Fruit fly (Drosophila melanogaster) whole organism, wandering third instar larva: ENCODE data around the gene CG3106.

Experiments
- Myc ChIP-seq: fragments of >200 bp; optimal IDR thresholded peaks from 2 replicates; lab custom pipeline; 2017
- OdsH ChIP-seq: fragments of 200-800 bp; sonication (Bioruptor generic); optimal IDR thresholded peaks from 2 replicates; lab custom pipeline; 2016; ENCODE audit warnings: missing biosample characterization, mild to moderate bottlenecking, missing genetic modification characterization

dm6 chrX:9684158-9684557 lies 21.5 kb upstream of the CG3106 start:
- TF ChIP-seq Myc (lab: Kevin White, UChicago) (no peak), OdsH (GFP tag; lab: Kevin White, UChicago) (no peak)
